Fruit fly (Drosophila melanogaster): ENCODE results near the gene CG43679.

Gene CG43679

dm6 chr3L:15009681-15010080, 41.5 kb downstream of the CG43679 start:
- TF ChIP-seq topi (GFP tag; optimal IDR thresholded peaks at IDR 0.05), result no peak
- TF ChIP-seq OdsH (GFP tag; optimal IDR thresholded peaks at IDR 0.05), result peak; percentile 7
- TF ChIP-seq CG6276 (GFP tag; optimal IDR thresholded peaks at IDR 0.05), result no peak
- peak; percentile 62 for TF ChIP-seq Eip78C (GFP tag)
- TF ChIP-seq CG15336 (GFP tag; IDR thresholded peaks at IDR 0.05), result peak; percentile 68
- no peak for TF ChIP-seq fkh (GFP tag; optimal IDR thresholded peaks at IDR 0.05)
- TF ChIP-seq Gug (GFP tag; IDR thresholded peaks at IDR 0.05), result peak; percentile 43; the same call in 1 of the 2 replicates
- TF ChIP-seq dac (GFP tag; optimal IDR thresholded peaks at IDR 0.05), result peak; percentile 4
- peak; percentile 64; the same call in 2 of the 3 replicates for TF ChIP-seq eg (GFP tag; IDR thresholded peaks at IDR 0.05)
- peak; percentile 30 for TF ChIP-seq CG10631 (GFP tag; optimal IDR thresholded peaks at IDR 0.05)
- TF ChIP-seq CG32006 (GFP tag; optimal IDR thresholded peaks at IDR 0.05), result peak; percentile 37
- peak; percentile 30; the same call in 1 of the 3 replicates for TF ChIP-seq CG8119 (GFP tag; IDR thresholded peaks at IDR 0.05)
- no peak for TF ChIP-seq Lpt (GFP tag; optimal IDR thresholded peaks at IDR 0.05)
- no peak for TF ChIP-seq Smox (GFP tag; optimal IDR thresholded peaks at IDR 0.05)
- no peak for TF ChIP-seq CG31627 (GFP tag; optimal IDR thresholded peaks at IDR 0.05)
- TF ChIP-seq Hr4 (GFP tag; optimal IDR thresholded peaks at IDR 0.05), result peak; percentile 22
- TF ChIP-seq CG6163 (GFP tag; IDR thresholded peaks at IDR 0.05), result peak; percentile 49; the same call in 1 of the 3 replicates
- TF ChIP-seq CG10669 (GFP tag; optimal IDR thresholded peaks at IDR 0.05), result no peak
- TF ChIP-seq achi (GFP tag; optimal IDR thresholded peaks at IDR 0.05), result peak; percentile 3
- TF ChIP-seq CG9139 (GFP tag; optimal IDR thresholded peaks at IDR 0.05), result no peak

- TF ChIP-seq fd85E (GFP tag; optimal IDR thresholded peaks at IDR 0.05) (no peak), CG3919 (GFP tag; optimal IDR thresholded peaks at IDR 0.05) (no peak), CG10669 (GFP tag; optimal IDR thresholded peaks at IDR 0.05) (peak; percentile 16), Sox15 (GFP tag; optimal IDR thresholded peaks at IDR 0.05) (no peak), Sox102F (GFP tag; optimal IDR thresholded peaks at IDR 0.05) (peak; percentile 17), CG9139 (GFP tag; optimal IDR thresholded peaks at IDR 0.05) (no peak), Blimp-1 (GFP tag; optimal IDR thresholded peaks at IDR 0.05) (no peak), CG6792 (GFP tag; optimal IDR thresholded peaks at IDR 0.05) (peak; percentile 8), OdsH (GFP tag; optimal IDR thresholded peaks at IDR 0.05) (peak; percentile 58), dsx (GFP tag; optimal IDR thresholded peaks at IDR 0.05; ENCODE audit: poor library complexity, severe bottlenecking) (peak; percentile 8), lz (GFP tag; optimal IDR thresholded peaks at IDR 0.05) (peak; percentile 18), achi (GFP tag; optimal IDR thresholded peaks at IDR 0.05) (peak; percentile 54), salr (GFP tag; optimal IDR thresholded peaks at IDR 0.05) (no peak), eg (GFP tag; IDR thresholded peaks at IDR 0.05) (0 out of 3 replicates have a peak, but pooled peaks have one; percentile 30), CG7368 (GFP tag; optimal IDR thresholded peaks at IDR 0.05) (no peak), cyc (GFP tag; optimal IDR thresholded peaks at IDR 0.05) (no peak), CG10631 (GFP tag; optimal IDR thresholded peaks at IDR 0.05) (peak; percentile 15), CG16779 (tag; optimal IDR thresholded peaks at IDR 0.05) (no peak), CG3032 (tag; optimal IDR thresholded peaks at IDR 0.05) (peak; percentile 21), CG8319 (GFP tag; optimal IDR thresholded peaks at IDR 0.05) (no peak), vri (GFP tag; optimal IDR thresholded peaks at IDR 0.05) (no peak), CG15336 (GFP tag; IDR thresholded peaks at IDR 0.05) (peak; percentile 55), Hr39 (GFP tag; optimal IDR thresholded peaks at IDR 0.05) (no peak), CG4318 (GFP tag; optimal IDR thresholded peaks at IDR 0.05) (no peak), svp (GFP tag) (peak; percentile 69), Met (GFP tag; optimal IDR thresholded peaks at IDR 0.05) (peak; percentile 42), topi (GFP tag; optimal IDR thresholded peaks at IDR 0.05) (no peak), Gug (GFP tag; IDR thresholded peaks at IDR 0.05) (no peak), Eip93F (GFP tag; optimal IDR thresholded peaks at IDR 0.05) (no peak), ss (GFP tag; optimal IDR thresholded peaks at IDR 0.05) (peak in 1 of 2 experiments; percentile 16), Eip75B (GFP tag; optimal IDR thresholded peaks at IDR 0.05) (peak; percentile 28), Hr38 (GFP tag; optimal IDR thresholded peaks at IDR 0.05) (no peak), fd59A (GFP tag; optimal IDR thresholded peaks at IDR 0.05) (peak; percentile 25), CG6163 (GFP tag; IDR thresholded peaks at IDR 0.05) (peak; percentile 56; the same call in 2 of the 3 replicates), esn (GFP tag; optimal IDR thresholded peaks at IDR 0.05) (peak; percentile 28), CG8632 (GFP tag; optimal IDR thresholded peaks at IDR 0.05) (peak; percentile 7), Smox (GFP tag; optimal IDR thresholded peaks at IDR 0.05) (peak; percentile 18), CG6276 (GFP tag; optimal IDR thresholded peaks at IDR 0.05) (no peak), CG8119 (GFP tag; IDR thresholded peaks at IDR 0.05) (peak; percentile 59), Ets96B (tag; optimal IDR thresholded peaks at IDR 0.05) (peak; percentile 45), dac (GFP tag; optimal IDR thresholded peaks at IDR 0.05) (no peak)
Measured at dm6 chr3L:15007271-15007948, 43.8 kb downstream of the CG43679 start.

All from whole organism, prepupa.